Worm (Caenorhabditis elegans) whole organism, late embryonic: Measurements from ENCODE around the gene bpnt-1.
A peak's percentile ranks its signal among the peaks of the same experiment; 100 is the strongest.

Source experiments
- F13H6.1 ChIP-seq: sonication (generic microtip); optimal IDR thresholded peaks from 2 replicates; lab custom pipeline; 2016; ENCODE audit warnings: missing genetic modification characterization, missing compliant biosample characterization
- K02D7.2 ChIP-seq: sonication (generic microtip); optimal IDR thresholded peaks from 2 replicates; lab custom pipeline; 2017; ENCODE audit warnings: mild to moderate bottlenecking, missing genetic modification characterization, missing compliant biosample characterization
- ahr-1 ChIP-seq: sonication (generic microtip); optimal IDR thresholded peaks from 2 replicates; lab custom pipeline; 2016; ENCODE audit warnings: missing genetic modification characterization, missing compliant biosample characterization
- ama-1 ChIP-seq: fragments of 150-350 bp; optimal IDR thresholded peaks from 2 replicates; lab custom pipeline; 2014
- ceh-14 ChIP-seq: sonication (generic microtip); optimal IDR thresholded peaks from 2 replicates; lab custom pipeline; 2016; ENCODE audit warnings: missing genotype, missing genetic modification characterization, missing compliant biosample characterization
- ceh-18 ChIP-seq: sonication (generic microtip); optimal IDR thresholded peaks from 2 replicates; lab custom pipeline; 2016; ENCODE audit warnings: missing genetic modification characterization, missing compliant biosample characterization
- ceh-22 ChIP-seq: sonication (generic microtip); optimal IDR thresholded peaks from 2 replicates; lab custom pipeline; 2017; ENCODE audit warnings: missing biosample characterization, missing genetic modification characterization
- ceh-24 ChIP-seq: sonication (generic microtip); optimal IDR thresholded peaks from 2 replicates; lab custom pipeline; 2016; ENCODE audit warnings: mild to moderate bottlenecking, missing genetic modification characterization, missing compliant biosample characterization
- ceh-31 ChIP-seq: sonication (generic microtip); optimal IDR thresholded peaks from 2 replicates; lab custom pipeline; 2016; ENCODE audit warnings: missing genetic modification characterization, missing compliant biosample characterization
- ceh-45 ChIP-seq: fragments of 200-800 bp; sonication (Bioruptor generic); IDR thresholded peaks from 2 replicates; pipeline ENCODE4 v1.3.6; 2022; ENCODE audit warnings: missing genetic modification reagents, missing genetic modification characterization, missing compliant biosample characterization
- ceh-9 ChIP-seq: sonication (generic microtip); optimal IDR thresholded peaks from 2 replicates; lab custom pipeline; 2016; ENCODE audit warnings: mild to moderate bottlenecking, missing genetic modification characterization, inconsistent platforms, missing compliant biosample characterization
- dmd-4 ChIP-seq: sonication (generic microtip); optimal IDR thresholded peaks from 2 replicates; lab custom pipeline; 2016; ENCODE audit warnings: borderline replicate concordance, missing genetic modification characterization, missing compliant biosample characterization
- dve-1 ChIP-seq: sonication (generic microtip); optimal IDR thresholded peaks from 2 replicates; lab custom pipeline; 2017; ENCODE audit warnings: antibody characterized with exemption, mild to moderate bottlenecking, missing genetic modification characterization, missing compliant biosample characterization
- fax-1 ChIP-seq: sonication (generic microtip); optimal IDR thresholded peaks from 2 replicates; lab custom pipeline; 2016; ENCODE audit warnings: missing genotype, missing genetic modification characterization, missing compliant biosample characterization
- gmeb-2 ChIP-seq: sonication (generic microtip); optimal IDR thresholded peaks from 2 replicates; lab custom pipeline; 2016; ENCODE audit warnings: missing genetic modification characterization, inconsistent platforms, missing compliant biosample characterization
- hlh-15 ChIP-seq: sonication (generic microtip); optimal IDR thresholded peaks from 2 replicates; lab custom pipeline; 2016; ENCODE audit warnings: missing genetic modification characterization, missing compliant biosample characterization
- hlh-30 ChIP-seq: sonication (generic microtip); optimal IDR thresholded peaks from 2 replicates; lab custom pipeline; 2017; ENCODE audit warnings: antibody characterized with exemption, missing genetic modification characterization, missing compliant biosample characterization; ENCODE audit not compliant: insufficient read depth
- hlh-6 ChIP-seq: sonication (generic microtip); optimal IDR thresholded peaks from 2 replicates; lab custom pipeline; 2016; ENCODE audit warnings: missing genotype, missing genetic modification characterization, missing compliant biosample characterization
- hlh-8 ChIP-seq: sonication (generic microtip); optimal IDR thresholded peaks from 2 replicates; lab custom pipeline; 2016; ENCODE audit warnings: missing genotype, missing genetic modification characterization, missing compliant biosample characterization
- lim-6 ChIP-seq: sonication (generic microtip); optimal IDR thresholded peaks from 2 replicates; lab custom pipeline; 2016; ENCODE audit warnings: missing genetic modification characterization, missing compliant biosample characterization
- odd-2 ChIP-seq: sonication (generic microtip); optimal IDR thresholded peaks from 2 replicates; lab custom pipeline; 2017; ENCODE audit warnings: antibody characterized with exemption, mild to moderate bottlenecking, missing genetic modification characterization, missing compliant biosample characterization
- pag-3 ChIP-seq: sonication (generic microtip); optimal IDR thresholded peaks from 2 replicates; lab custom pipeline; 2016; ENCODE audit warnings: missing compliant biosample characterization, missing genetic modification characterization, borderline replicate concordance
- pha-4 ChIP-seq: fragments of 150-350 bp; optimal IDR thresholded peaks from 2 replicates; lab custom pipeline; 2018; ENCODE audit warnings: missing biosample characterization, missing genetic modification reagents, missing genetic modification characterization
- rnt-1 ChIP-seq: sonication (generic microtip); optimal IDR thresholded peaks from 2 replicates; lab custom pipeline; 2016; ENCODE audit warnings: missing genetic modification characterization, missing compliant biosample characterization
- tbx-7 ChIP-seq: sonication (generic microtip); optimal IDR thresholded peaks from 2 replicates; lab custom pipeline; 2016; ENCODE audit warnings: missing genotype, missing genetic modification characterization, missing compliant biosample characterization
- ttx-3 ChIP-seq: sonication (generic microtip); optimal IDR thresholded peaks from 2 replicates; lab custom pipeline; 2016; ENCODE audit warnings: missing genetic modification reagents, missing genetic modification characterization, missing compliant biosample characterization
- unc-3 ChIP-seq, 2 experiments: fragments of 200-800 bp in 1 of 2; sonication (Bioruptor generic) in 1 of 2; sonication (generic microtip) in 1 of 2; conservative IDR thresholded peaks in 1 of 2; optimal IDR thresholded peaks in 1 of 2; 2 replicates each; pipeline versions ENCODE4 v1.3.6 to Lab custom; 2016 to 2022; ENCODE audit warnings: missing compliant biosample characterization in 2 of 2, missing genetic modification characterization in 2 of 2, missing genetic modification reagents in 1 of 2
- unc-42 ChIP-seq: sonication (generic microtip); optimal IDR thresholded peaks from 2 replicates; lab custom pipeline; 2016; ENCODE audit warnings: missing genotype, missing genetic modification characterization, missing compliant biosample characterization
- ztf-16 ChIP-seq: sonication (generic microtip); optimal IDR thresholded peaks from 2 replicates; lab custom pipeline; 2017; ENCODE audit warnings: missing genetic modification characterization, missing compliant biosample characterization

The bpnt-1 gene

ce11 chrII:4454823-4455222 is 34.8 kb downstream of the bpnt-1 start:
- no peak for TF ChIP-seq hlh-8
- TF ChIP-seq dve-1 (tag; lab: Kevin White, UChicago), result peak; percentile 63

ce11 chrII:4456024-4456423 is 36.0 kb downstream of the bpnt-1 start:
- TF ChIP-seq unc-42 (peak; percentile 53), ceh-14 (tag; lab: Kevin White, UChicago) (peak; percentile 42), ceh-31 (tag; lab: Kevin White, UChicago) (peak; percentile 59), lim-6 (tag; lab: Kevin White, UChicago) (peak; percentile 11), hlh-30 (tag; lab: Kevin White, UChicago) (no peak), ceh-18 (tag; lab: Kevin White, UChicago) (peak; percentile 39)
- TF ChIP-seq, all 69 proteins: peak for 5

ce11 chrII:4460297-4460696 is 40.2 kb downstream of the bpnt-1 start:
- no peak for TF ChIP-seq ama-1 (lab: Kevin White, UChicago)
- TF ChIP-seq ceh-24 (tag; lab: Kevin White, UChicago), result no peak
- TF ChIP-seq pag-3 (tag; lab: Kevin White, UChicago), result no peak
- TF ChIP-seq fax-1, result no peak
- TF ChIP-seq ceh-9 (tag; lab: Kevin White, UChicago), result no peak

ce11 chrII:4460851-4461250 is 40.8 kb downstream of the bpnt-1 start, which contains the start of the genes T12C9.7 and vps-18:
Gene T12C9.7, minus strand, starts transcription at chrII:4460951.
Gene vps-18, plus strand, starts transcription at chrII:4461130.
- TF ChIP-seq odd-2 (no peak), rnt-1 (no peak), hlh-6 (tag; lab: Kevin White, UChicago) (no peak), ceh-45 (GFP tag; lab: Robert Waterston, UW) (no peak), K02D7.2 (no peak), ahr-1 (tag; lab: Kevin White, UChicago) (no peak), hlh-15 (tag; lab: Kevin White, UChicago) (no peak), F13H6.1 (no peak), ceh-9 (tag; lab: Kevin White, UChicago) (no peak), gmeb-2 (tag; lab: Kevin White, UChicago) (no peak), ttx-3 (tag; lab: Kevin White, UChicago) (no peak), dmd-4 (no peak)

- TF ChIP-seq unc-3 (GFP tag; conservative IDR thresholded peaks at IDR 0.05; lab: Robert Waterston, UW), result no peak
- no peak for TF ChIP-seq unc-3 (tag; optimal IDR thresholded peaks at IDR 0.05; lab: Kevin White, UChicago)
These were observed 42.8 kb downstream of the bpnt-1 start for ce11 chrII:4462842-4463241.

ce11 chrII:4467869-4468268 is 47.8 kb downstream of the bpnt-1 start, which contains the start of gene W06B4.2:
Gene W06B4.2, plus strand, starts transcription at chrII:4468169.
- TF ChIP-seq ceh-22 (tag; lab: Kevin White, UChicago), result no peak
- TF ChIP-seq K02D7.2, result no peak
- no peak for TF ChIP-seq ztf-16
- TF ChIP-seq tbx-7 (tag; lab: Kevin White, UChicago), result no peak
- TF ChIP-seq, all 69 proteins: peak for 0

ce11 chrII:4468897-4469459 is 48.9 kb downstream of the bpnt-1 start:
- TF ChIP-seq pha-4 (tag; lab: Kevin White, UChicago), result no peak
- TF ChIP-seq hlh-6 (tag; lab: Kevin White, UChicago), result no peak
- TF ChIP-seq, all 69 proteins: peak for 0
